Worm (Caenorhabditis elegans) whole organism, mixed stage, embryonic: Measurements from ENCODE around the gene snai-1.

ENCODE experiments used
- nhr-76 ChIP-seq: sonication (generic microtip); optimal IDR thresholded peaks from 2 replicates; lab custom pipeline; 2017; ENCODE audit warnings: missing biosample characterization, missing genetic modification characterization
- pha-4 ChIP-seq: fragments of 150-350 bp; optimal IDR thresholded peaks from 2 replicates; lab custom pipeline; 2018; ENCODE audit warnings: missing biosample characterization, missing genetic modification reagents, missing genetic modification characterization
- snpc-4 ChIP-seq: fragments of 150-350 bp; optimal IDR thresholded peaks from 2 replicates; lab custom pipeline; 2014; ENCODE audit warnings: missing biosample characterization, missing genetic modification characterization

ce11 chrIV:298204-298603, 15.3 kb downstream of the snai-1 start, which contains the start of gene pnp-1:
- no peak for TF ChIP-seq snpc-4 (tag; lab: Kevin White, UChicago)
- TF ChIP-seq pha-4 = no peak
- no peak for TF ChIP-seq nhr-76 (tag; lab: Kevin White, UChicago)
